Fruit fly (Drosophila melanogaster): ENCODE measurements around the gene CG11634.

- no peak for TF ChIP-seq Pif1B (GFP tag; optimal IDR thresholded peaks at IDR 0.05)
- TF ChIP-seq EcR (GFP tag; optimal IDR thresholded peaks at IDR 0.05): no peak
These were observed 11.9 kb upstream of the CG11634 start for dm6 chr2L:21904183-21904582.
